Worm (Caenorhabditis elegans) whole organism, L3 larva: ENCODE measurements around the gene nhr-101.

ENCODE experiments used
- aly-2 ChIP-seq: fragments of 150-350 bp; optimal IDR thresholded peaks from 2 replicates; lab custom pipeline; 2014; ENCODE audit warnings: missing biosample characterization, missing genetic modification characterization
- ceh-16 ChIP-seq: sonication (generic microtip); optimal IDR thresholded peaks from 2 replicates; lab custom pipeline; 2017; ENCODE audit warnings: missing biosample characterization, missing genetic modification characterization
- ceh-28 ChIP-seq: fragments of 150-350 bp; optimal IDR thresholded peaks from 2 replicates; lab custom pipeline; 2014; ENCODE audit warnings: missing biosample characterization, missing genetic modification reagents, missing genetic modification characterization
- ceh-82 ChIP-seq: fragments of 150-350 bp; optimal IDR thresholded peaks from 2 replicates; lab custom pipeline; 2014; ENCODE audit warnings: missing biosample characterization, missing genetic modification characterization
- fkh-10 ChIP-seq: sonication (generic microtip); optimal IDR thresholded peaks from 2 replicates; lab custom pipeline; 2017; ENCODE audit warnings: missing biosample characterization, missing genetic modification reagents, missing genetic modification characterization
- nhr-28 ChIP-seq: fragments of 150-350 bp; optimal IDR thresholded peaks from 2 replicates; lab custom pipeline; 2014; ENCODE audit warnings: missing biosample characterization, missing genetic modification characterization
- nhr-43 ChIP-seq: sonication (generic microtip); optimal IDR thresholded peaks from 2 replicates; lab custom pipeline; 2016; ENCODE audit warnings: mild to moderate bottlenecking, missing genetic modification characterization, missing compliant biosample characterization; ENCODE audit not compliant: poor library complexity, severe bottlenecking
- pqm-1 ChIP-seq: fragments of 150-350 bp; optimal IDR thresholded peaks from 2 replicates; lab custom pipeline; 2017; ENCODE audit warnings: missing biosample characterization, missing genetic modification characterization, inconsistent platforms
- zag-1 ChIP-seq: fragments of 150-350 bp; optimal IDR thresholded peaks from 2 replicates; lab custom pipeline; 2014; ENCODE audit warnings: missing biosample characterization, missing genetic modification characterization

DNA sequence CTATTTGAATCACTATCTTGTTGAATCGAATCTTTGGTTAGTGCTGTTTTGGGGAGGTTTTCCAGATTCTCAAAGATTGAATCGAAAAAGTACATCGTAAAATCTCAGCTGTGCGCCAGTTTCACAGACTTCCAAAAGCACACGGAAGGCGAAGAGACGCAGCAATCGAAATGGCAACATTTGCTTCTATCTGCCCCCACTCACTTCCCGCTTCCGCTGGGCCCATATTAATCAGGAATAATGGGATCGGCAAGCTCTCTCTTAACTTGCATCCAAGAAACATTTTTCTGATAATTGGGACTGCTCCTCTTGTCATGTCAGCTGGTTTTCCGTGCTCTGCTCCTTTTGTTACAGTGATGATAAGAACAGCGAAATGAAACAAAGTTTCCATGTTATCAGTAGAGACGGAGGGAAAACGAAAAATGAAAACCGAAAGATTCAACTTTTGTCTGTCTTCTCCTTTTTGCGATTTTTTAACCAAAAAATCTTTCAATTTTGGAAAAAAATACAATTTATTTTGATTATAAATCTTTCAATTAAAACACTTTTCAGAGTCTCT lies 34.7 kb upstream of the nhr-101 start:
- TF ChIP-seq pqm-1 (tag; lab: Kevin White, UChicago) (peak; percentile 79), aly-2 (tag; lab: Kevin White, UChicago) (no peak), ceh-16 (tag; lab: Kevin White, UChicago) (no peak), zag-1 (tag; lab: Kevin White, UChicago) (no peak), nhr-28 (tag; lab: Kevin White, UChicago) (no peak), nhr-43 (tag; lab: Kevin White, UChicago) (no peak), ceh-82 (tag; lab: Kevin White, UChicago) (no peak), ceh-28 (tag; lab: Kevin White, UChicago) (no peak), fkh-10 (GFP tag; lab: Kevin White, UChicago) (no peak)
